Fruit fly (Drosophila melanogaster): ENCODE results near the gene CG5639.

CG5639 gene

dm6 chr3R:27613814-27614213 lies 17.9 kb upstream of the CG5639 start:
- no peak for TF ChIP-seq Dif (GFP tag; optimal IDR thresholded peaks at IDR 0.05; ENCODE audit: partially characterized antibody)
- TF ChIP-seq Vsx2 (GFP tag; optimal IDR thresholded peaks at IDR 0.05; ENCODE audit: partially characterized antibody) = no peak
- no peak for TF ChIP-seq dmrt93B (GFP tag; optimal IDR thresholded peaks at IDR 0.05)
- TF ChIP-seq Sp1 (GFP tag; optimal IDR thresholded peaks at IDR 0.05) = no peak
- no peak for TF ChIP-seq Myc (optimal IDR thresholded peaks at IDR 0.05)
- no peak for TF ChIP-seq GATAd (GFP tag; optimal IDR thresholded peaks at IDR 0.05)
- no peak for TF ChIP-seq lola (GFP tag; optimal IDR thresholded peaks at IDR 0.05)
- no peak for TF ChIP-seq CG9705 (GFP tag; optimal IDR thresholded peaks at IDR 0.05)
- TF ChIP-seq CG32264 (GFP tag; optimal IDR thresholded peaks at IDR 0.05) = no peak
- no peak for TF ChIP-seq h (GFP tag; optimal IDR thresholded peaks at IDR 0.05)
- TF ChIP-seq sv (GFP tag; optimal IDR thresholded peaks at IDR 0.05) = no peak
- no peak for TF ChIP-seq CrebA (GFP tag; optimal IDR thresholded peaks at IDR 0.05; ENCODE audit: borderline replicate concordance)

dm6 chr3R:27610622-27611021 lies 14.7 kb upstream of the CG5639 start:
- no peak for TF ChIP-seq Mio (GFP tag; optimal IDR thresholded peaks at IDR 0.05)

dm6 chr3R:27609118-27610042 lies 13.4 kb upstream of the CG5639 start:
- TF ChIP-seq Hr83 (GFP tag; optimal IDR thresholded peaks at IDR 0.05; ENCODE audit: poor library complexity, severe bottlenecking) (no peak), psq (GFP tag; optimal IDR thresholded peaks at IDR 0.05) (no peak), lola (GFP tag; optimal IDR thresholded peaks at IDR 0.05) (no peak), fru (GFP tag; optimal IDR thresholded peaks at IDR 0.05) (no peak), br (GFP tag; optimal IDR thresholded peaks at IDR 0.05) (no peak), CrebA (GFP tag; optimal IDR thresholded peaks at IDR 0.05; ENCODE audit: borderline replicate concordance) (no peak), HLH106 (tag; optimal IDR thresholded peaks at IDR 0.05) (no peak), dmrt93B (GFP tag; optimal IDR thresholded peaks at IDR 0.05) (no peak), Abd-B (GFP tag; optimal IDR thresholded peaks at IDR 0.05) (no peak), Myc (optimal IDR thresholded peaks at IDR 0.05) (no peak), Mio (GFP tag; optimal IDR thresholded peaks at IDR 0.05) (no peak), jim (GFP tag; optimal IDR thresholded peaks at IDR 0.05) (no peak), Vsx2 (GFP tag; optimal IDR thresholded peaks at IDR 0.05; ENCODE audit: partially characterized antibody) (no peak), brk (GFP tag; optimal IDR thresholded peaks at IDR 0.05) (no peak), Dif (GFP tag; optimal IDR thresholded peaks at IDR 0.05; ENCODE audit: partially characterized antibody) (no peak), woc (GFP tag; optimal IDR thresholded peaks at IDR 0.05) (no peak), GATAd (GFP tag; optimal IDR thresholded peaks at IDR 0.05) (no peak)

dm6 chr3R:27608536-27608935 lies 12.6 kb upstream of the CG5639 start:
- TF ChIP-seq fru (GFP tag; optimal IDR thresholded peaks at IDR 0.05) (no peak), ey (GFP tag; optimal IDR thresholded peaks at IDR 0.05) (no peak), br (GFP tag; optimal IDR thresholded peaks at IDR 0.05) (no peak), dsf (GFP tag; optimal IDR thresholded peaks at IDR 0.05; ENCODE audit: borderline replicate concordance) (no peak), CrebA (GFP tag; optimal IDR thresholded peaks at IDR 0.05; ENCODE audit: borderline replicate concordance) (no peak), h (GFP tag; optimal IDR thresholded peaks at IDR 0.05) (no peak), jim (GFP tag; optimal IDR thresholded peaks at IDR 0.05) (no peak), Sp1 (GFP tag; optimal IDR thresholded peaks at IDR 0.05) (no peak), usp (GFP tag; optimal IDR thresholded peaks at IDR 0.05) (no peak), rgr (GFP tag; optimal IDR thresholded peaks at IDR 0.05) (no peak), N (GFP tag; optimal IDR thresholded peaks at IDR 0.05) (no peak), Myc (optimal IDR thresholded peaks at IDR 0.05) (no peak), sv (GFP tag; optimal IDR thresholded peaks at IDR 0.05) (no peak)

dm6 chr3R:27608000-27608399 lies 12.1 kb upstream of the CG5639 start:
- TF ChIP-seq fru (GFP tag; optimal IDR thresholded peaks at IDR 0.05) (no peak), HLH106 (tag; optimal IDR thresholded peaks at IDR 0.05) (no peak), Vsx2 (GFP tag; optimal IDR thresholded peaks at IDR 0.05; ENCODE audit: partially characterized antibody) (no peak), CrebA (GFP tag; optimal IDR thresholded peaks at IDR 0.05; ENCODE audit: borderline replicate concordance) (no peak), Hr78 (GFP tag; optimal IDR thresholded peaks at IDR 0.05) (no peak), lola (GFP tag; optimal IDR thresholded peaks at IDR 0.05) (no peak), dsf (GFP tag; optimal IDR thresholded peaks at IDR 0.05; ENCODE audit: borderline replicate concordance) (no peak), dmrt93B (GFP tag; optimal IDR thresholded peaks at IDR 0.05) (no peak), h (GFP tag; optimal IDR thresholded peaks at IDR 0.05) (no peak), ey (GFP tag; optimal IDR thresholded peaks at IDR 0.05) (no peak), OdsH (GFP tag; optimal IDR thresholded peaks at IDR 0.05) (no peak), brk (GFP tag; optimal IDR thresholded peaks at IDR 0.05) (no peak), Jra (GFP tag; optimal IDR thresholded peaks at IDR 0.05) (no peak), Dfd (GFP tag; optimal IDR thresholded peaks at IDR 0.05) (no peak), Abd-B (GFP tag; optimal IDR thresholded peaks at IDR 0.05) (no peak), Dif (GFP tag; optimal IDR thresholded peaks at IDR 0.05; ENCODE audit: partially characterized antibody) (no peak), dl (GFP tag; optimal IDR thresholded peaks at IDR 0.05; ENCODE audit: insufficient read depth in 1 of 2, partially characterized antibody in 2 of 2) (no peak), Hr83 (GFP tag; optimal IDR thresholded peaks at IDR 0.05; ENCODE audit: poor library complexity, severe bottlenecking) (no peak)

Measured in whole organism, wandering third instar larva.